Worm (Caenorhabditis elegans) whole organism, L2 larva: ENCODE measurements around the gene ZK154.6.

Experiments
- ceh-82 ChIP-seq: fragments of 150-350 bp; optimal IDR thresholded peaks from 2 replicates; lab custom pipeline; 2014; ENCODE audit warnings: missing biosample characterization, missing genetic modification characterization
- egl-27 ChIP-seq: sonication (generic microtip); optimal IDR thresholded peaks from 3 replicates; lab custom pipeline; 2017; ENCODE audit warnings: missing biosample characterization, missing genetic modification reagents, missing genetic modification characterization
- lin-39 ChIP-seq: fragments of 150-350 bp; optimal IDR thresholded peaks from 2 replicates; lab custom pipeline; 2014; ENCODE audit warnings: missing biosample characterization, missing genetic modification reagents, missing genetic modification characterization
- mab-5 ChIP-seq: fragments of 150-350 bp; optimal IDR thresholded peaks from 2 replicates; lab custom pipeline; 2014; ENCODE audit warnings: missing biosample characterization, missing genetic modification characterization
- nhr-11 ChIP-seq: fragments of 150-350 bp; optimal IDR thresholded peaks from 2 replicates; lab custom pipeline; 2014; ENCODE audit warnings: missing biosample characterization, missing genetic modification characterization
- nhr-237 ChIP-seq: fragments of 150-350 bp; optimal IDR thresholded peaks from 2 replicates; lab custom pipeline; 2014; ENCODE audit warnings: missing biosample characterization, missing genetic modification characterization
- zag-1 ChIP-seq: fragments of 150-350 bp; optimal IDR thresholded peaks from 2 replicates; lab custom pipeline; 2014; ENCODE audit warnings: missing biosample characterization, missing genetic modification characterization

DNA sequence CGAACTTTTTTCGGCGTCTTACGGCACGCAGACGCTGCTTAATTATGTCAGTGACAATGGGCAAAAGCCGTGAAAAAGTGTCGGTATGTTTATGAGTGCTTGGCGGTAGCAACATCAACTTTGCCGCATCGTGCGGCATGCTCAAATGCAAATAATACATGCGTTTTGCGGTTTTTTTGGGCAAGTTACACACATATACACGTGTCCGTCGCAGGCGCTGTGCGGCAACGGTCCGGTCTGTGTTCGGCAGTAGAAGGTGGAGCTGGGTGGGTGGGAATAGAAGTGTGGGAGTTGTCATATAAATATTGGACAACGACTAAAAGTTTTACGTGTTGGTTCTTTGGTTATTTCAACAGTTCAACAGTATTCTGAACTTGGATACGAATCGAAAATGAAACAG lies 48.9 kb upstream of the ZK154.6 start, which contains the start of gene idpp-11:
- no peak for TF ChIP-seq lin-39 (tag; lab: Kevin White, UChicago)
- TF ChIP-seq zag-1 (tag; lab: Kevin White, UChicago), result no peak
- no peak for TF ChIP-seq ceh-82
- TF ChIP-seq egl-27, result no peak
- TF ChIP-seq nhr-237 (tag; lab: Kevin White, UChicago), result no peak
- no peak for TF ChIP-seq mab-5 (tag; lab: Kevin White, UChicago)
- no peak for TF ChIP-seq nhr-11 (tag; lab: Kevin White, UChicago)
